Fruit fly (Drosophila melanogaster) Kc167 (cell line): ENCODE measurements around the gene Cpr76Bb.

Source experiments
- Myc ChIP-seq: fragments of >200 bp; optimal IDR thresholded peaks from 2 replicates; lab custom pipeline; 2017; ENCODE audit warnings: missing external identifiers
- Sin3A ChIP-seq: fragments of >200 bp; optimal IDR thresholded peaks from 2 replicates; lab custom pipeline; 2018; ENCODE audit warnings: missing external identifiers
- h ChIP-seq: fragments of >200 bp; optimal IDR thresholded peaks from 3 replicates; lab custom pipeline; 2018; ENCODE audit warnings: missing external identifiers
- insv ChIP-seq: fragments of >200 bp; optimal IDR thresholded peaks from 3 replicates; lab custom pipeline; 2018; ENCODE audit warnings: missing external identifiers
- psq ChIP-seq: fragments of >200 bp; optimal IDR thresholded peaks from 2 replicates; lab custom pipeline; 2017; ENCODE audit warnings: missing external identifiers
- ttk ChIP-seq: sonication (Bioruptor generic); optimal IDR thresholded peaks from 2 replicates; lab custom pipeline; 2017; ENCODE audit warnings: missing external identifiers

The Cpr76Bb gene

DNA sequence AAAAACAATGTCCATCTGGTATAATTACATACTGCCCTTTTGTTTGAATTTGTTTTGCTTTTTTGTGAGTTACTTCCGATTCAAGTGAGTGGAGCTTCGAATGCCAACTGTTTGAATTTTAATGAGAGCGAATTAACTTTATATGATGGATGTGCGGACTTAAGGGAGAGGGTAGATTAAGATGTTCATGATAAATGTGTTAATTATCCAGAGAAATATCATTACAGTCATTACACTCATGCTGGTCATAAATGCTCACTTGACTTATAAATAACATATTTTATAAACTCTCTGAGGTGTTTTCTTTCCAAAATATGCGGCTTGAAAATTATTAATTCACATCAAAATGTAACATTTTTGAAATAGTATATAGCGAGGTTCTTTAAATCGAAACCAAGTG lies 21.8 kb upstream of the Cpr76Bb start, which contains the start of gene CG9449:
CG9449 (minus strand) TSS at position 101 of the 400 bp plus-strand sequence.
- TF ChIP-seq insv (lab: Kevin White, UChicago) (no peak), Sin3A (lab: Kevin White, UChicago) (no peak), Myc (lab: Kevin White, UChicago) (no peak)

DNA sequence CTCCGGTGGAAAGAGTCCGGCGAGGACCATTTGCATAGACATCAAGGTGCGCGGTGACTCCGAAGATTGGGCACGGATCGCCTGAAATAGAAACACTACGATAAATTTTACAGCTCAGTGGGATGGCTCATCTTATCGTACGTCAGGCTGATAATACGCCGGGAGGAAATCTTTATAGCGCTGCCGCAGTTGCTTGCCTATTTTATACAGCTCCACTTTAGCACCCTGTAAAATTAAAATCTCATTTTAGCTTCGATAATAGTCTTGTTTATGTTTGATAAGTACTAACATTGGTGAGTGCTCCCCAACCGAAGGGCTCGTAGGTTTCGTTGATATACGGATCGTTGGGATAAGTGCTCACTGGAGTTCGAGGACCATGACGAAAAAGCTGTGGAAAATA lies 20.1 kb upstream of the Cpr76Bb start:
- TF ChIP-seq h (lab: Kevin White, UChicago) (no peak), insv (lab: Kevin White, UChicago) (no peak), Sin3A (lab: Kevin White, UChicago) (no peak), psq (lab: Kevin White, UChicago) (no peak), ttk (no peak), Myc (lab: Kevin White, UChicago) (no peak)

DNA sequence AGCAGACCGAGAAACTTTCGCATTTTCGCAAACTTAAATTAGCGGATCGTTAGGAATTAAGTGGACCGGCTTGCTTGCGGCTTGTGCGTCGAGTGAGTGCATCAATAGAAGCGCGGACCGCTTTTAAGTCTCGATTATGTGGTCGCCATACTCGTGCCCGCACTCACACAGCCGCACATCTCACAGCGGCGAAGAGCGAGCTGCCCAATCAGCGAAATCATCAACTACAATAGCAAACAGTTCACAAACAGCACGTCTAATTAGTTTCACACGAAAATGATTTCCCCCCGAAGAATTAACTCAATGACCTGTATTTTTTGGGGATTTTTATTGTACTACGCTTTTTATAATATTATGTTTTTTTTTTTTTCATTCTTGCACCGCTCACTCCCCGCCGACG lies 18.8 kb upstream of the Cpr76Bb start, which contains the start of gene CG9451:
CG9451 (minus strand) TSS at position 101 of the 400 bp plus-strand sequence.
- TF ChIP-seq psq (lab: Kevin White, UChicago) (no peak), Sin3A (lab: Kevin White, UChicago) (no peak), h (lab: Kevin White, UChicago) (no peak), ttk (no peak), Myc (lab: Kevin White, UChicago) (no peak), insv (lab: Kevin White, UChicago) (no peak)

DNA sequence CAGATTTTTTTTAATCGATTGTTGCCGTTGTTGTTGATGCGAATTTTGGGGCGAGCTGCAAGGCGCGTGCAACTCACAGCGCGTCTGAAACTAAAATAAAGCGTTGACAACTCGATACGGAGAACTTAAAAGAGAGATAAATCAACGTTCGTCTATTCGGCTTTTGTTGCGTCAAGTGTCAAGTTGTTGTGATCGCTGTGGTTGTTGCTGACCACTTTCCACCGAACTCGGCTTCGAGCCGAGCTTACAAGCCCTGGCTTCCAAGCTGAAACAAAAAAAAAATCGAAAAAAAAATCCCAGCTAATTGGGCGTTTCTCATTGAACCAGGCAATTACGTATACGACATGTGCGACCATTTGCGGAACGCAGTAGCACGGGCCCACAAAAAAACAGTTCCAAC lies 15.7 kb upstream of the Cpr76Bb start, which contains the start of gene CG9452:
CG9452 (minus strand) TSS at position 101 of the 400 bp plus-strand sequence.
- TF ChIP-seq Myc (lab: Kevin White, UChicago): no peak
- TF ChIP-seq insv (lab: Kevin White, UChicago): no peak
- TF ChIP-seq h (lab: Kevin White, UChicago): no peak
- TF ChIP-seq Sin3A (lab: Kevin White, UChicago): no peak

DNA sequence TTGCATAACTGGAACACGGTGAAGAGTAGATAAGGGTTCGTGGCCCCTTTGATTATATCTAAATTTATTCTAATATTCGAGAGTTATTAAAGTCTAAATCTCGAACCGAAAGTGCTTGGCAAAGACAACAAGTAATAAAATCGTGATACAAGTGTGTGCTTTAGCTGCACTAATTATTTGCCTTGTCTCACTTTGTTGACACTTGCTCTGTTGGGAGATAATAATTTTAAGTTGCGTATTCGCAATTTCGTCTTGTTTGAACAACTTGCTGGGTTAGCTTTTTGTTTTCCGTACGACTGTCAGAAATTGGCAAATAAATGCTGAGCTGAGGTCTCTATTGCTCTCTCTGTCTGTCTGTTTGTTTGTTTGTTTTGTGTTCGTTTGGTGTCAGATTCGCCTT lies 14.7 kb upstream of the Cpr76Bb start:
- no peak for TF ChIP-seq Sin3A (lab: Kevin White, UChicago)
- TF ChIP-seq Myc (lab: Kevin White, UChicago): no peak
- no peak for TF ChIP-seq h (lab: Kevin White, UChicago)
- TF ChIP-seq ttk: no peak
- no peak for TF ChIP-seq insv (lab: Kevin White, UChicago)
- no peak for TF ChIP-seq psq (lab: Kevin White, UChicago)

DNA sequence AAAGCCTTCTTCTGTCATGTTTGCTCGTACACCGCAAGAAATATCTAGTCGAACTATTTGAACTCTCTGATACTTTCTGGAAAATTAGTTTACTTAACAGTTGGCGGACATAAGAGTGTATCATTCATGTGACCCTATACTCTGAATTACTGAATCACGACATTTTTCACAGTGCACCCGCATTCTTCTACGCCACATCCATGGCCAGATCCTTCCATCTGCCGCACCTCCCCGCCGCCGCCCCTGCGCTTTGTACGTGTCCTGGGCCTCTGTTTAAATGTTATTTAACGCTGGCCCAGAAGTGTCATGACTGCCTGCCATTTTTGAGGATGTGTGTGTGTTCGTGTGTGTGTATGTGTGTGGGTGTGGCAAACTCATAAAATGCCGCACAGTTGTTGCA lies 6.8 kb upstream of the Cpr76Bb start:
- no peak for TF ChIP-seq psq (lab: Kevin White, UChicago)
- TF ChIP-seq Myc (lab: Kevin White, UChicago): no peak
- TF ChIP-seq ttk: no peak
- TF ChIP-seq Sin3A (lab: Kevin White, UChicago): no peak

DNA sequence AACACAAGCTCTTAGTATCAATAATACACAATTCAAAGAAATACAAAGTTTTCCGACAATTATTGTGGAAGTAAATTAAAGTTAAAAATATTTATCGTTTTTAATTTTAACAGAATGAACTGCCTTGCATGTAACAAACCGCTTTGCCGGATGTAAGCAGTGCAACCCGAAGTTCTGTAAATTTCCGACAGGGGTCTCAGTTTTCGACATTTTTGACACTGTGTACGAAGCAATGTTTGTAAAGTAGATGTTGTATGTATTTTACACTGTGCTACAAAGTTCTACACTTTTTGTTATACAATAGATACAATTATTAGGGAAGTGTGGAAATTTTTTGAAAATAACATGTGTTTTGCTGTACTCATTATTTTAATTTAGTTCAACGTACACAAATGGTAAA lies 2.9 kb upstream of the Cpr76Bb start:
- TF ChIP-seq Sin3A (lab: Kevin White, UChicago): no peak
- TF ChIP-seq psq (lab: Kevin White, UChicago): no peak
- no peak for TF ChIP-seq ttk
- TF ChIP-seq h (lab: Kevin White, UChicago): no peak
- no peak for TF ChIP-seq Myc (lab: Kevin White, UChicago)
- no peak for TF ChIP-seq insv (lab: Kevin White, UChicago)

DNA sequence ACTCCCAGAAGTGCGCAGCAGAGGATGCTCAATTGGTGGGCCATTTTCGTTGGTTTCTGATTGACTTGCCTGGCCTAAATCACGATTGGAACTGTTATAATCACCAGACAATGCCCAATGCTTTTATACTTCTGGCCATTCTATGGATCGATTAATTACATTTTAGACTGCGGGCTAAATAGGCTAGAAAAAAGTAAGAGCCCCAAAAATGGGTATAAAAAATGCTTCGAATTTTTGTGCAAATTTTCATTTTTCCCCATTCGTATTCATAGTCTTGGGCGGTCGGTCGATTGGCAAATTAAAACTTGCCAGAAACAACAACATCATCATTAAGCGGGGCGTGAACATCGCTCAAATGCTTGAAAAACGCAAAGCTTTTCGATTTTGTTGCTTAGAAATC lies 1.2 kb upstream of the Cpr76Bb start, which contains the start of gene Cpr76Ba:
Cpr76Ba (minus strand) TSS at position 101 of the 400 bp plus-strand sequence.
- TF ChIP-seq Sin3A (lab: Kevin White, UChicago) (no peak), psq (lab: Kevin White, UChicago) (no peak), Myc (lab: Kevin White, UChicago) (no peak), h (lab: Kevin White, UChicago) (no peak), insv (lab: Kevin White, UChicago) (no peak), ttk (no peak)

DNA sequence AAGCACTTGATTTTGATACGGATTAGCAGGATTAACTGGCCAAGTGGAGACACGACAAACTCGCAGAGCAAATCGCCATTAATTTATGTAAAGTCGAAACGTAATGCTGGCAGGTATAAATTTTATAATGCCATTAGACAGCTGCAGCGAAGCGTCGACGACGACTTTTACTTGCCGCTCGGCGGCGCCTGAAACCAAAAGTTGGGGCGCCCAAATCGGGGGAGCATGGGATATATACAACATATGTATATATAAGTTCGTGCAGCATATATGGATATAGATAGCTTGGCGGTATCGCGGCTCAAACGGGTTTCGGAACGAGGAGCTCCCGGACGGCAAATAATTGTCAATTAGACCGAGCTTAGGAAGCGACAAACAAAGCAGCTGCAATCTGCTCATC lies 1.2 kb downstream of the Cpr76Bb start, which contains the start of gene Cpr76Bc:
Cpr76Bc (plus strand) TSS at position 301 of the 400 bp plus-strand sequence.
- TF ChIP-seq ttk: no peak
- no peak for TF ChIP-seq Sin3A (lab: Kevin White, UChicago)
- no peak for TF ChIP-seq Myc (lab: Kevin White, UChicago)
- no peak for TF ChIP-seq psq (lab: Kevin White, UChicago)
- no peak for TF ChIP-seq h (lab: Kevin White, UChicago)
- no peak for TF ChIP-seq insv (lab: Kevin White, UChicago)

DNA sequence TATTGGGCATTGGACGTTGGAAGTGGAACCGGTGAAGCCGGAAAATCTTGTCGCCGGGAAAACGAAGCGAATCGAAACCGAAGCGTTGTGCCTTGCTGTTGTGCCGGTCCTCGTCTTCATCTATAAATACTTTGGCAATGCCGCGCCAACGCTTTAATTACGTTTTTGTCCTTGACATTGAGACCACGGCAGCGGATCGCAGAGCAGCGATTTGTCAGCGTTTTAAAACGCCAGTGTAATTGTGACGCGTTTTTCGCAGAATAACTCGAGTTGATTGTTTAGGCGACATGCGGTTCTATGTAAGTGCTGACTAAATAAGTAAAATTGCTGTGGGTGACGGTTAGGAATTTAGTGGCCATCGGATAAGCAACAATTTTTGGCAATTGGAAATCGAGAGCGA lies 1.6 kb downstream of the Cpr76Bb start:
- TF ChIP-seq ttk: no peak
- no peak for TF ChIP-seq Sin3A (lab: Kevin White, UChicago)
- TF ChIP-seq psq (lab: Kevin White, UChicago): no peak
- TF ChIP-seq insv (lab: Kevin White, UChicago): no peak
- TF ChIP-seq h (lab: Kevin White, UChicago): no peak
- no peak for TF ChIP-seq Myc (lab: Kevin White, UChicago)

DNA sequence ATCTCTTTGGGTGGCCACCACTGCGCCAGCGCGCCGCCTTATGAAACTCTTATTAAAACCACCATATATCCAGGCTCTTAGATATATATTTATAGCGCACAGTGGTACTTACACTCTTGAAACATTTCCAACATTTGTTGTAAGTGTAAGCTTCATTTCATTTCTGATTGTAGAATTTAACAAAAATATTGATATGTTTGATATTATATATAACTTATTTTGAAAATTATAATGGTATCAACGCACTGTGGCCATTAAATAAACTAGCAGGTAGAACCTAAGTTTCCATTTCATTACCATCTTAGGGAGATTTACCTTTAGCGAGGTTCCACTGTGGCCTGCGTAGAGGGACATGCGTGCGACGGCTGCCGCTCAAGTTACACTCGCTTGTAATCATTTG lies 5.2 kb downstream of the Cpr76Bb start:
- TF ChIP-seq insv (lab: Kevin White, UChicago) (no peak), psq (lab: Kevin White, UChicago) (no peak), Sin3A (lab: Kevin White, UChicago) (no peak), Myc (lab: Kevin White, UChicago) (no peak), h (lab: Kevin White, UChicago) (no peak), ttk (no peak)

DNA sequence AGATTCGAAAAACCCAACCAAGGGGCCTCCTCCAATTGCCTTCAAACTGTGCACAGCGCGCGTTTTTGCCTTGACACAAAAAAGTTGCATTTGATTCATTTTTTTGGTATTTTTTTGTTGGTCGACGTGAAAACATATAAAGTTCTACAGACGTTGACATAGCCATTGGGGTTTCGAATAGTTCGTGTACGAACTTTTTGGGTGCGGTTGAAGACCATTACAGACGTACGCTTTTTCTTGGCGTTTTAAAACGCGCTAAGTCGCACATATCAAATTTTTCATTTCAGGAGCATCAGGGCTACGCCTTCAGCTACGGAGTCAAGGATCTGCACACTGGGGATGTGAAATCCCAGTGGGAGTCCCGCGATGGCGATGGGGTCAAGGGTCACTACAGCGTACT lies 6.3 kb downstream of the Cpr76Bb start:
- TF ChIP-seq insv (lab: Kevin White, UChicago) (no peak), psq (lab: Kevin White, UChicago) (no peak), ttk (no peak), Sin3A (lab: Kevin White, UChicago) (no peak), Myc (lab: Kevin White, UChicago) (no peak), h (lab: Kevin White, UChicago) (no peak)
